Fruit fly (Drosophila melanogaster) S2 (cell line): ENCODE results near the gene Reps.

ENCODE experiments used
- CG8478 ChIP-seq: fragments of >200 bp; optimal IDR thresholded peaks from 2 replicates; lab custom pipeline; 2018
- CTCF ChIP-seq, 2 experiments: fragments of >200 bp; optimal IDR thresholded peaks; 2 replicates each; lab custom pipeline; 2018

Reps gene

dm6 chr2L:11106562-11106962, at the start of gene Reps:
Reps (minus strand) TSS chr2L:11106645.
- TF ChIP-seq CTCF (optimal IDR thresholded peaks at IDR 0.05; lab: Kevin White, UChicago) (peak in 1 of 2 experiments; percentile 11), CG8478 (no peak)

dm6 chr2L:11155166-11155958, 48.9 kb upstream of the Reps start, which contains the start of gene CG6287:
CG6287 (minus strand) TSS chr2L:11155721.
- peak in 1 of 2 experiments; percentile 17 for TF ChIP-seq CTCF (optimal IDR thresholded peaks at IDR 0.05; lab: Kevin White, UChicago)
- TF ChIP-seq CG8478, result no peak

- TF ChIP-seq CTCF (optimal IDR thresholded peaks at IDR 0.05; lab: Kevin White, UChicago), result no peak
- no peak for TF ChIP-seq CG8478
Observed at dm6 chr2L:11148969-11149368, 42.5 kb upstream of the Reps start, which contains the start of gene Gyc32E. Gyc32E (minus strand) TSS chr2L:11149101.

- TF ChIP-seq CTCF (optimal IDR thresholded peaks at IDR 0.05; lab: Kevin White, UChicago), result no peak
- TF ChIP-seq CG8478, result no peak
Observed at dm6 chr2L:11145317-11145716, 38.9 kb upstream of the Reps start, which contains the start of gene CG31867. CG31867 (minus strand) TSS chr2L:11145417.

dm6 chr2L:11136093-11136492, 29.6 kb upstream of the Reps start, which contains the start of gene hgo:
hgo (plus strand) TSS chr2L:11136393.
- TF ChIP-seq CTCF (optimal IDR thresholded peaks at IDR 0.05; lab: Kevin White, UChicago) (no peak), CG8478 (no peak)

- TF ChIP-seq CG8478 (no peak), CTCF (optimal IDR thresholded peaks at IDR 0.05; lab: Kevin White, UChicago) (no peak)
Observed at dm6 chr2L:11130151-11131008, 23.9 kb upstream of the Reps start, which contains the start of the genes RfC38 and CG4751. RfC38 (minus strand) TSS chr2L:11130645. CG4751 (plus strand) TSS chr2L:11130737.

- TF ChIP-seq CTCF (optimal IDR thresholded peaks at IDR 0.05; lab: Kevin White, UChicago) (no peak), CG8478 (no peak)
Observed at dm6 chr2L:11123499-11123898, 17.1 kb upstream of the Reps start, which contains the start of the genes Csl4 and Nup160. Csl4 (minus strand) TSS chr2L:11123567. Nup160 (plus strand) TSS chr2L:11123777.

dm6 chr2L:11121614-11122013, 15.2 kb upstream of the Reps start, which contains the start of gene Dnaaf4:
Dnaaf4 (minus strand) TSS chr2L:11121714.
- no peak for TF ChIP-seq CTCF (optimal IDR thresholded peaks at IDR 0.05; lab: Kevin White, UChicago)
- no peak for TF ChIP-seq CG8478

- TF ChIP-seq CTCF (optimal IDR thresholded peaks at IDR 0.05; lab: Kevin White, UChicago) (no peak), CG8478 (no peak)
Observed at dm6 chr2L:11119966-11120517, 13.6 kb upstream of the Reps start, which contains the start of gene CG6230. CG6230 (minus strand) TSS chr2L:11120319.

dm6 chr2L:11113714-11114113, 7.3 kb upstream of the Reps start, which contains the start of gene Gr32a:
Gr32a (plus strand) TSS chr2L:11114014.
- TF ChIP-seq CG8478 (no peak), CTCF (optimal IDR thresholded peaks at IDR 0.05; lab: Kevin White, UChicago) (no peak)

- TF ChIP-seq CG8478 (no peak), CTCF (optimal IDR thresholded peaks at IDR 0.05; lab: Kevin White, UChicago) (no peak)
Observed at dm6 chr2L:11113011-11113528, 6.6 kb upstream of the Reps start, which contains the start of gene Idua. Idua (minus strand) TSS chr2L:11113061.

- TF ChIP-seq CTCF (optimal IDR thresholded peaks at IDR 0.05; lab: Kevin White, UChicago) (no peak), CG8478 (no peak)
Observed at dm6 chr2L:11105320-11105719, 1.1 kb downstream of the Reps start.

dm6 chr2L:11100516-11101061, 5.9 kb downstream of the Reps start, which contains the start of gene Ge-1:
Ge-1 (minus strand) TSS chr2L:11100888.
- TF ChIP-seq CTCF (optimal IDR thresholded peaks at IDR 0.05; lab: Kevin White, UChicago), result no peak
- no peak for TF ChIP-seq CG8478

- TF ChIP-seq CG8478 (no peak), CTCF (optimal IDR thresholded peaks at IDR 0.05; lab: Kevin White, UChicago) (no peak)
Observed at dm6 chr2L:11091111-11091510, 15.3 kb downstream of the Reps start, which contains the start of gene Wdr59. Wdr59 (plus strand) TSS chr2L:11091444.
